Fruit fly (Drosophila melanogaster) whole organism, embryonic: ENCODE data around the gene CG8892.
A peak's percentile ranks its signal among the peaks of the same experiment; 100 is the strongest.

Experiments
- CG10209 ChIP-seq: fragments of 200-800 bp; sonication (Bioruptor generic); optimal IDR thresholded peaks from 3 replicates; lab custom pipeline; 2017; ENCODE audit warnings: missing biosample characterization, mild to moderate bottlenecking, missing genetic modification characterization, missing genetic modification reagents
- CG10462 ChIP-seq: fragments of 200-800 bp; sonication (Bioruptor generic); optimal IDR thresholded peaks from 2 replicates; lab custom pipeline; 2016; ENCODE audit warnings: missing biosample characterization, missing genetic modification characterization
- CG10979 ChIP-seq: fragments of 200-800 bp; sonication (Bioruptor generic); optimal IDR thresholded peaks from 2 replicates; lab custom pipeline; 2018; ENCODE audit warnings: missing biosample characterization, mild to moderate bottlenecking, missing genetic modification characterization, moderate library complexity
- CG11456 ChIP-seq: fragments of 200-800 bp; sonication (Bioruptor generic); IDR thresholded peaks from 3 replicates; pipeline ENCODE4 v1.3.6; 2022; ENCODE audit warnings: missing biosample characterization, missing genetic modification characterization
- CG12236 ChIP-seq: fragments of 200-800 bp; sonication (Bioruptor generic); optimal IDR thresholded peaks from 2 replicates; lab custom pipeline; 2016; ENCODE audit warnings: missing biosample characterization, missing genetic modification characterization
- CG12744 ChIP-seq: fragments of 200-800 bp; sonication (Bioruptor generic); optimal IDR thresholded peaks from 2 replicates; lab custom pipeline; 2016; ENCODE audit warnings: missing biosample characterization, missing genetic modification characterization
- CG15073 ChIP-seq: fragments of 200-800 bp; sonication (Bioruptor generic); optimal IDR thresholded peaks from 2 replicates; lab custom pipeline; 2016; ENCODE audit warnings: missing biosample characterization, missing genetic modification characterization
- CG2120 ChIP-seq: fragments of 200-800 bp; sonication (Bioruptor generic); optimal IDR thresholded peaks from 3 replicates; lab custom pipeline; 2016; ENCODE audit warnings: missing biosample characterization, missing genetic modification characterization
- CG2712 ChIP-seq: fragments of 200-800 bp; optimal IDR thresholded peaks from 3 replicates; lab custom pipeline; 2019; ENCODE audit warnings: missing biosample characterization, mild to moderate bottlenecking, missing genetic modification characterization, moderate library complexity
- CG2889 ChIP-seq: fragments of 200-800 bp; sonication (Bioruptor generic); IDR thresholded peaks from 3 replicates; pipeline ENCODE4 v1.3.6; 2022; ENCODE audit warnings: missing biosample characterization, missing genetic modification characterization
- CG31224 ChIP-seq: fragments of 200-800 bp; sonication (Bioruptor generic); IDR thresholded peaks from 2 replicates; pipeline ENCODE4 v1.3.6; 2022; ENCODE audit warnings: missing biosample characterization, missing genetic modification characterization
- CG31365 ChIP-seq: fragments of 200-800 bp; sonication (Bioruptor generic); optimal IDR thresholded peaks from 2 replicates; lab custom pipeline; 2018; ENCODE audit warnings: missing biosample characterization, mild to moderate bottlenecking, missing genetic modification characterization
- CG31441 ChIP-seq: fragments of 200-800 bp; sonication (Bioruptor generic); IDR thresholded peaks from 2 replicates; pipeline ENCODE4 v1.3.6; 2022; ENCODE audit warnings: missing biosample characterization, missing genetic modification characterization
- CG32767 ChIP-seq: fragments of 200-800 bp; sonication (Bioruptor generic); IDR thresholded peaks from 2 replicates; pipeline ENCODE4 v1.3.6; 2022; ENCODE audit warnings: missing biosample characterization, missing genetic modification characterization
- CG33213 ChIP-seq: fragments of 200-800 bp; sonication (Bioruptor generic); optimal IDR thresholded peaks from 3 replicates; lab custom pipeline; 2016; ENCODE audit warnings: missing biosample characterization, missing genetic modification characterization
- CG4360 ChIP-seq: fragments of 200-800 bp; sonication (Bioruptor generic); IDR thresholded peaks from 2 replicates; pipeline ENCODE4 v1.3.6; 2022; ENCODE audit warnings: missing biosample characterization, missing genetic modification characterization
- CG4707 ChIP-seq: fragments of 200-800 bp; sonication (Bioruptor generic); optimal IDR thresholded peaks from 2 replicates; lab custom pipeline; 2018; ENCODE audit warnings: missing biosample characterization, mild to moderate bottlenecking, missing genetic modification characterization, moderate library complexity
- CG7928 ChIP-seq: fragments of 200-800 bp; sonication (Bioruptor generic); optimal IDR thresholded peaks from 2 replicates; lab custom pipeline; 2017; ENCODE audit warnings: missing biosample characterization, mild to moderate bottlenecking, missing genetic modification characterization
- CrebB ChIP-seq: fragments of 200-800 bp; sonication (Bioruptor generic); optimal IDR thresholded peaks from 3 replicates; lab custom pipeline; 2018; ENCODE audit warnings: missing biosample characterization, mild to moderate bottlenecking, missing genetic modification characterization
- Deaf1 ChIP-seq: fragments of 200-800 bp; optimal IDR thresholded peaks from 3 replicates; lab custom pipeline; 2019; ENCODE audit warnings: missing biosample characterization, mild to moderate bottlenecking, missing genetic modification characterization, moderate library complexity
- Drgx ChIP-seq: fragments of 200-800 bp; sonication (Bioruptor generic); IDR thresholded peaks from 2 replicates; pipeline ENCODE4 v1.3.6; 2022; ENCODE audit warnings: missing biosample characterization, missing genetic modification characterization
- GATAe ChIP-seq: fragments of 200-800 bp; sonication (Bioruptor generic); conservative IDR thresholded peaks from 2 replicates; pipeline ENCODE4 v1.3.6; 2022; ENCODE audit warnings: missing biosample characterization, missing genetic modification characterization
- NfI ChIP-seq: fragments of 200-800 bp; sonication (Bioruptor generic); optimal IDR thresholded peaks from 3 replicates; lab custom pipeline; 2018; ENCODE audit warnings: missing biosample characterization, mild to moderate bottlenecking, missing genetic modification characterization, moderate library complexity
- Rfx ChIP-seq: fragments of 200-800 bp; sonication (Bioruptor generic); IDR thresholded peaks from 2 replicates; pipeline ENCODE4 v1.3.6; 2022; ENCODE audit warnings: missing biosample characterization, missing genetic modification characterization
- Scr ChIP-seq: fragments of 200-800 bp; sonication (Bioruptor generic); IDR thresholded peaks from 2 replicates; pipeline ENCODE4 v1.3.6; 2022; ENCODE audit warnings: missing biosample characterization, missing genetic modification characterization; ENCODE audit not compliant: partially characterized antibody
- ase ChIP-seq: fragments of 200-800 bp; sonication (Bioruptor generic); IDR thresholded peaks from 3 replicates; pipeline ENCODE4 v1.3.6; 2022; ENCODE audit warnings: missing biosample characterization, missing genetic modification characterization
- az2 ChIP-seq: fragments of 200-800 bp; sonication (Bioruptor generic); optimal IDR thresholded peaks from 3 replicates; lab custom pipeline; 2016; ENCODE audit warnings: missing biosample characterization, missing genetic modification characterization
- bcd ChIP-seq: fragments of 200-800 bp; sonication (Bioruptor generic); optimal IDR thresholded peaks from 2 replicates; lab custom pipeline; 2017; ENCODE audit warnings: missing biosample characterization, mild to moderate bottlenecking, missing genetic modification characterization
- bigmax ChIP-seq: fragments of 200-800 bp; sonication (Bioruptor generic); optimal IDR thresholded peaks from 2 replicates; lab custom pipeline; 2018; ENCODE audit warnings: missing biosample characterization, mild to moderate bottlenecking, missing genetic modification characterization
- croc ChIP-seq: fragments of 200-800 bp; sonication (Bioruptor generic); conservative IDR thresholded peaks from 3 replicates; pipeline ENCODE4 v1.3.6; 2022; ENCODE audit warnings: missing biosample characterization, missing genetic modification characterization
- crol ChIP-seq: fragments of 200-800 bp; sonication (Bioruptor generic); IDR thresholded peaks from 2 replicates; pipeline ENCODE4 v1.3.6; 2022; ENCODE audit warnings: missing biosample characterization, missing genetic modification characterization
- crp ChIP-seq, 2 experiments: fragments of 200-800 bp; sonication (Bioruptor generic); optimal IDR thresholded peaks; 2 replicates in 1 of 2; 3 replicates in 1 of 2; lab custom pipeline; 2017; ENCODE audit warnings: missing biosample characterization in 2 of 2, missing genetic modification characterization in 2 of 2, mild to moderate bottlenecking in 1 of 2, moderate library complexity in 1 of 2
- dimm ChIP-seq: fragments of 200-800 bp; sonication (Bioruptor generic); IDR thresholded peaks from 2 replicates; pipeline ENCODE4 v1.3.6; 2022; ENCODE audit warnings: missing biosample characterization, missing genetic modification characterization
- emc ChIP-seq: fragments of 200-800 bp; sonication (Bioruptor generic); optimal IDR thresholded peaks from 2 replicates; lab custom pipeline; 2016; ENCODE audit warnings: missing biosample characterization, missing genetic modification characterization
- eyg ChIP-seq: fragments of 200-800 bp; sonication (Bioruptor generic); optimal IDR thresholded peaks from 3 replicates; lab custom pipeline; 2016; ENCODE audit warnings: missing biosample characterization, missing genetic modification characterization
- fd3F ChIP-seq: fragments of 200-800 bp; sonication (Bioruptor generic); optimal IDR thresholded peaks from 2 replicates; lab custom pipeline; 2018; ENCODE audit warnings: missing biosample characterization, mild to moderate bottlenecking, missing genetic modification characterization, moderate library complexity
- gce ChIP-seq: fragments of 200-800 bp; sonication (Bioruptor generic); IDR thresholded peaks from 3 replicates; pipeline ENCODE4 v1.3.6; 2022; ENCODE audit warnings: missing biosample characterization, missing genetic modification characterization
- hbn ChIP-seq: fragments of 200-800 bp; sonication (Bioruptor generic); IDR thresholded peaks from 2 replicates; pipeline ENCODE4 v1.3.6; 2022; ENCODE audit warnings: missing biosample characterization, missing genetic modification characterization; ENCODE audit not compliant: partially characterized antibody
- kay ChIP-seq: fragments of 200-800 bp; sonication (Bioruptor generic); optimal IDR thresholded peaks from 2 replicates; lab custom pipeline; 2016; ENCODE audit warnings: missing biosample characterization, missing genetic modification characterization
- lbe ChIP-seq: fragments of 200-800 bp; sonication (Bioruptor generic); optimal IDR thresholded peaks from 2 replicates; lab custom pipeline; 2016; ENCODE audit warnings: missing biosample characterization, mild to moderate bottlenecking, missing genetic modification characterization
- lmd ChIP-seq: fragments of 200-800 bp; sonication (Bioruptor generic); IDR thresholded peaks from 2 replicates; pipeline ENCODE4 v1.3.6; 2022; ENCODE audit warnings: missing biosample characterization, missing genetic modification characterization
- nerfin-1 ChIP-seq: fragments of 200-800 bp; sonication (Bioruptor generic); optimal IDR thresholded peaks from 3 replicates; lab custom pipeline; 2019; ENCODE audit warnings: missing biosample characterization, mild to moderate bottlenecking, missing genetic modification characterization, moderate library complexity
- p53 ChIP-seq: fragments of 200-800 bp; sonication (Bioruptor generic); optimal IDR thresholded peaks from 2 replicates; lab custom pipeline; 2016; ENCODE audit warnings: missing biosample characterization, missing genetic modification characterization
- pho ChIP-seq: fragments of 200-800 bp; sonication (Bioruptor generic); optimal IDR thresholded peaks from 2 replicates; lab custom pipeline; 2016; ENCODE audit warnings: missing biosample characterization, missing genetic modification characterization
- scrt ChIP-seq: fragments of 200-800 bp; sonication (Bioruptor generic); optimal IDR thresholded peaks from 2 replicates; lab custom pipeline; 2018; ENCODE audit warnings: missing biosample characterization, mild to moderate bottlenecking, missing genetic modification characterization, moderate library complexity
- sna ChIP-seq: fragments of 200-800 bp; sonication (Bioruptor generic); IDR thresholded peaks from 2 replicates; pipeline ENCODE4 v1.3.6; 2022; ENCODE audit warnings: missing biosample characterization, missing genetic modification characterization; ENCODE audit not compliant: partially characterized antibody
- so ChIP-seq: fragments of 200-800 bp; sonication (Bioruptor generic); IDR thresholded peaks from 3 replicates; pipeline ENCODE4 v1.3.6; 2022; ENCODE audit warnings: missing biosample characterization, missing genetic modification characterization
- trem ChIP-seq: fragments of 200-800 bp; optimal IDR thresholded peaks from 3 replicates; lab custom pipeline; 2019; ENCODE audit warnings: missing biosample characterization, mild to moderate bottlenecking, missing genetic modification characterization, moderate library complexity
- z ChIP-seq: fragments of 200-800 bp; sonication (Bioruptor generic); IDR thresholded peaks from 3 replicates; pipeline ENCODE4 v1.3.6; 2022; ENCODE audit warnings: missing biosample characterization, missing genetic modification characterization

CG8892 gene

DNA sequence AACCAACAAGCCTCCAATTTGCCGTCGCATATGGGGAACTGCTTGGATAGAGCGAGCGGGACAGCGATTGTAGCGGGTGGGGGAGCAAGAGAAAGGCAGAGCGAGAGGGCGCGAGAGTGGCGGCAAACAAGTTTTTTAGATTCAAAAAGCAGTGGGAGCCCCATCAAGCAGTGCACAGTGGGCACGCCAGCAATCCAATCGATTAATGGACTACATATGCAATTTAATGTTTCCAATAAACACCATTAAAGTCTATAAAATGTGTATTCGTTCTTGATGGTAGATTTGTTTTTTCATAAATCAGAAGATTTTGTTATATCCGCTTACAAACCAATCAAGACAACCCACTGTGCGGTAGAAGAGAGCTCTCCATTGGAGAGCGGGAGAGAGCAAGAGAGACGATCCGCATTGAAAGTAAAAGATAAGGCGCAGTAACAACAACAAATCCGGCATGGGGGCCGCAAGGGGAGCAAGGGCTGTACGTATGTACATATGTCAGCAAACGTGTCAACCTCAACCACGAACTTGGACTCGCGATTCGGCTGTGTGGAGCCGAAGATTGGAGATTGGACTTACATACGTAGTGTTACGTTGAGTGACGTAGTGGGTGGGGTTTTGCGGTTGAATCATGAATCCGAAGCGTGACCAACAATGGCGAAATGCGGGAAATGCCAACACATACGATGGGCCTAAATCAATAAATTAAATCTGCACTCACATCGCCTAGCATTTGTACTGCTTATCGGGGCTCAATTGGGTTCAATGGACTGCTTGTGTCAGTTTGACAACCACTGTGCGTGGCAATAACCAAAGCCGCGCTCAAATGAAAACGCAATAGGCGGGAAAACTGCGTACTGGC lies 16.2 kb upstream of the CG8892 start (continued):
- peak; percentile 100 for TF ChIP-seq Rfx
- peak; percentile 98 for TF ChIP-seq p53
- peak; percentile 99 for TF ChIP-seq CG10979 (tag; lab: Kevin White, UChicago)
- peak; percentile 99 for TF ChIP-seq CG2712
- peak; percentile 98 for TF ChIP-seq CrebB
- peak; percentile 100 for TF ChIP-seq CG4707 (GFP tag; lab: Kevin White, UChicago)
- TF ChIP-seq nerfin-1: peak; percentile 97
- TF ChIP-seq gce (GFP tag; lab: Robert Waterston, UW): peak; percentile 99
- peak; percentile 98 for TF ChIP-seq CG12236 (GFP tag; lab: Kevin White, UChicago)
- TF ChIP-seq CG4360: peak; percentile 92
- peak; percentile 99 for TF ChIP-seq CG11456 (GFP tag; lab: Robert Waterston, UW)
- peak; percentile 99 for TF ChIP-seq CG10209 (GFP tag; lab: Kevin White, UChicago)
- peak; percentile 99 for TF ChIP-seq az2
- TF ChIP-seq Scr: peak; percentile 39; the same call in 1 of the 2 replicates
- TF ChIP-seq CG31365 (tag; lab: Kevin White, UChicago): peak; percentile 98
- peak; percentile 97 for TF ChIP-seq trem
- peak; percentile 99 for TF ChIP-seq CG2889 (GFP tag; lab: Robert Waterston, UW)
- TF ChIP-seq CG31441: peak; percentile 99
- peak; percentile 98 for TF ChIP-seq dimm (GFP tag; lab: Robert Waterston, UW)
- TF ChIP-seq lmd (GFP tag; lab: Robert Waterston, UW): peak; percentile 99
- peak; percentile 98 for TF ChIP-seq Deaf1
- TF ChIP-seq sna (GFP tag; lab: Robert Waterston, UW): peak; percentile 52; the same call in 1 of the 2 replicates
- TF ChIP-seq scrt (GFP tag; lab: Kevin White, UChicago): peak; percentile 95
- TF ChIP-seq z (GFP tag; lab: Robert Waterston, UW): peak; percentile 84
- peak; percentile 97 for TF ChIP-seq emc (GFP tag; lab: Kevin White, UChicago)
- TF ChIP-seq eyg (GFP tag; lab: Kevin White, UChicago): peak; percentile 98
- peak; percentile 82 for TF ChIP-seq CG7928 (GFP tag; lab: Kevin White, UChicago)
- TF ChIP-seq GATAe (GFP tag; lab: Robert Waterston, UW): peak; percentile 96
- TF ChIP-seq kay (GFP tag; lab: Kevin White, UChicago): peak; percentile 97
- TF ChIP-seq croc (GFP tag; lab: Robert Waterston, UW): peak; percentile 99
- peak; percentile 97 for TF ChIP-seq fd3F
- TF ChIP-seq NfI (GFP tag; lab: Kevin White, UChicago): peak; percentile 99
- peak; percentile 98 for TF ChIP-seq CG10462
- TF ChIP-seq crp (GFP tag; optimal IDR thresholded peaks at IDR 0.05; lab: Kevin White, UChicago): peak; percentile 35 to 77
- peak; percentile 99 for TF ChIP-seq CG33213 (GFP tag; lab: Kevin White, UChicago)
- TF ChIP-seq CG15073: peak; percentile 91
- TF ChIP-seq ase (GFP tag; lab: Robert Waterston, UW): peak; percentile 100
- peak; percentile 99 for TF ChIP-seq pho
- peak; percentile 99 for TF ChIP-seq bcd (GFP tag; lab: Kevin White, UChicago)
- peak; percentile 80 for TF ChIP-seq bigmax (GFP tag; lab: Kevin White, UChicago)
- peak; percentile 98 for TF ChIP-seq lbe (GFP tag; lab: Kevin White, UChicago)
- peak; percentile 98 for TF ChIP-seq CG32767
- peak; percentile 99 for TF ChIP-seq Drgx
- TF ChIP-seq hbn (GFP tag; lab: Robert Waterston, UW): peak; percentile 15; the same call in 1 of the 2 replicates
- TF ChIP-seq CG2120: peak; percentile 99
- peak; percentile 99 for TF ChIP-seq so (GFP tag; lab: Robert Waterston, UW)
- peak; percentile 99 for TF ChIP-seq CG12744 (GFP tag; lab: Kevin White, UChicago)
- TF ChIP-seq CG31224 (GFP tag; lab: Robert Waterston, UW): peak; percentile 97
- peak; percentile 96 for TF ChIP-seq crol (GFP tag; lab: Robert Waterston, UW)
